Worm (Caenorhabditis elegans): ENCODE measurements around the gene mog-3.

mog-3 gene

DNA sequence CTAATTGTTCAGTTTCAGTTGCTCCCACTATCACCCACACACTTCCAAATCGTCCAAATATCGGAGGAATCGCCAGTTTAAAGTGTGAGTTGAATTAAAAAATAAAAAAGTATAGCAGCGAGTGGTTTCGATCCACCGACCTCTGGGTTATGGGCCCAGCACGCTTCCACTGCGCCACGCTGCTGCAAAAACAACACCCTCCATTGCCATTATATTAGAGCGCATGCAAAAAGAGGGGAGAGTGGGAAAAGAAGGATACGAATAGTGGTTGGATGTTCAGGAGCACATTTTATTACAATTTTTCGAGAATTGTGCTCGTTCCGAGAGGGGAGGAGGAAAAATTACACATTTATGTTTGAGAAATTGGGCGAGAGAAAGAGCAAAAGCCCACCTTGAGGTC, 13.5 kb upstream of the mog-3 start (continued):
- TF ChIP-seq lir-3 (tag; optimal IDR thresholded peaks at IDR 0.05; ENCODE audit: poor library complexity): no peak
- TF ChIP-seq F16B12.6 (tag; optimal IDR thresholded peaks at IDR 0.05): no peak
- no peak for TF ChIP-seq sup-37 (GFP tag; optimal IDR thresholded peaks at IDR 0.05)
- TF ChIP-seq ceh-88 (GFP tag; IDR thresholded peaks at IDR 0.05): 0 out of 2 replicates have a peak, but pooled peaks have one; percentile 8
- TF ChIP-seq ceh-8 (GFP tag; optimal IDR thresholded peaks at IDR 0.05): peak; percentile 31
- no peak for TF ChIP-seq egl-27 (tag; optimal IDR thresholded peaks at IDR 0.05)
- TF ChIP-seq mab-9 (GFP tag; IDR thresholded peaks at IDR 0.05): no peak
- TF ChIP-seq nhr-11 (tag; optimal IDR thresholded peaks at IDR 0.05): no peak
- no peak for TF ChIP-seq ces-1 (GFP tag; optimal IDR thresholded peaks at IDR 0.05)
- peak; percentile 45 to 61 for TF ChIP-seq efl-1 (optimal IDR thresholded peaks at IDR 0.05)
- peak; percentile 36 to 93 for TF ChIP-seq efl-1 (GFP tag; optimal IDR thresholded peaks at IDR 0.05 in 1 of 2)
- TF ChIP-seq C04F5.9 (tag; optimal IDR thresholded peaks at IDR 0.05): no peak
- peak; percentile 64 for TF ChIP-seq mep-1 (tag; optimal IDR thresholded peaks at IDR 0.05)
- TF ChIP-seq nhr-19 (GFP tag; conservative IDR thresholded peaks at IDR 0.05): peak; percentile 81
- TF ChIP-seq dsc-1 (tag; optimal IDR thresholded peaks at IDR 0.05): peak; percentile 76
- TF ChIP-seq irx-1 (tag; optimal IDR thresholded peaks at IDR 0.05): peak; percentile 33
- TF ChIP-seq fkh-10 (GFP tag; optimal IDR thresholded peaks at IDR 0.05): no peak
- no peak for TF ChIP-seq aha-1 (tag; optimal IDR thresholded peaks at IDR 0.05)
- TF ChIP-seq isw-1 (GFP tag; IDR thresholded peaks at IDR 0.05): no peak; the same call in 1 of the 2 replicates
- TF ChIP-seq ceh-82 (tag; optimal IDR thresholded peaks at IDR 0.05): peak; percentile 25 to 46 (median 34)
- TF ChIP-seq nhr-85 (tag): no peak
- peak; percentile 81 for TF ChIP-seq rnt-1 (tag; optimal IDR thresholded peaks at IDR 0.05)
- no peak for TF ChIP-seq lin-13 (GFP tag; optimal IDR thresholded peaks at IDR 0.05)
- TF ChIP-seq fkh-8 (tag; optimal IDR thresholded peaks at IDR 0.05): peak; percentile 28
- TF ChIP-seq aly-2 (tag; optimal IDR thresholded peaks at IDR 0.05): no peak
- TF ChIP-seq alr-1 (tag; optimal IDR thresholded peaks at IDR 0.05; ENCODE audit: borderline replicate concordance): no peak
- peak; percentile 81 for TF ChIP-seq lin-14 (GFP tag; optimal IDR thresholded peaks at IDR 0.05)
- TF ChIP-seq mef-2 (tag; optimal IDR thresholded peaks at IDR 0.05): no peak
- TF ChIP-seq lsy-2 (tag; optimal IDR thresholded peaks at IDR 0.05): peak; percentile 55 to 63
- TF ChIP-seq grh-1 (GFP tag; IDR thresholded peaks at IDR 0.05): no peak
- no peak for TF ChIP-seq hlh-4 (tag; optimal IDR thresholded peaks at IDR 0.05)
- TF ChIP-seq vab-15 (tag; optimal IDR thresholded peaks at IDR 0.05): peak; percentile 27

DNA sequence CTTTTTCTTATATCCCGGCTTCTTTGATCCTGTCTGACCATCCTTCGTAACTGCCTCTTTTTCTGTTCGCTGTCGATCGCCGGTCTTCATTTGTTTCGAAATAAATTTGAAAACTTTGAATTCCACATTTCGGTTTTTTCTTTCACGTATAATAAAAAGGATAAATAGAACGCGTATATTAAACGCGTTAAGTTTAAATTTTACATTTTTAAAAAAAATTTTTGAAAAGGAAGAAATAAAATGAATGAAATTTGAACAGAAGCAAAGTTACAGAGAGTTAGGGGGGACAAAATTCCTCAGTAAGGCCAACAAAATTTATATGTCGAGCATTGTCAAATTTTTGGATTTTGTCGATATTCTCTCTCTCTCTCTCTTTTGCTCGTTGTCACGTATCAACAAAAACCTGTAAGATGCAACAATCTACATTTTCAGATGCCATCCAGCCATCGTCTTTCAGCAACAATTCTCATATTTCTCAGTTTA, 6.6 kb upstream of the mog-3 start, which contains the start of the genes T15B12.2 and F52C9.5:
T15B12.2 (minus strand) TSS at position 101 of the 483 bp plus-strand sequence.
F52C9.5 (plus strand) TSS at position 433 of the 483 bp plus-strand sequence.
- TF ChIP-seq ceh-90 (tag; optimal IDR thresholded peaks at IDR 0.05) (no peak), fos-1 (tag; optimal IDR thresholded peaks at IDR 0.05) (no peak), ceh-8 (GFP tag; optimal IDR thresholded peaks at IDR 0.05) (no peak), nhr-47 (tag; optimal IDR thresholded peaks at IDR 0.05) (no peak)

DNA sequence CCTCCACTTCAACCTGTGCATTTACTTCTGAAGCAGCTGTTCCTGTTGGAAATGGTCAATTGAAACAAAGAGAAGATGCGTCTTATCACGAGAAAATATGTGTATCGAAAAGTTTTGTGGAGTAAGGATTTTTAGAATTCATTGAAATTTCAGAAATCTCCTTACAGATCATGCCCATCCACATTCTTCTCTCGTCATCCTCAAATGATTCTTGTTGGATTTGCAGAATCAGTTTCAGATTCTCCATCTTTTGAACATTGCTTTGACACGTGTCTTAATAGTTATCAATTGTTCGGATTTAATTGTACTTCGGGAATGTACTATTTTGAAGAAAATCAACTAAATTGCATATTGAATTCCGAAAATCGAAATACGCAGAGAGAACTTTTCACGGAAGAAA, 4.4 kb upstream of the mog-3 start:
- TF ChIP-seq nhr-85 (tag): no peak
- TF ChIP-seq C16A3.4 (tag; optimal IDR thresholded peaks at IDR 0.05): no peak
- no peak for TF ChIP-seq aly-2 (tag; optimal IDR thresholded peaks at IDR 0.05)
- TF ChIP-seq nhr-12 (tag; optimal IDR thresholded peaks at IDR 0.05): no peak
- no peak for TF ChIP-seq fkh-4 (tag; optimal IDR thresholded peaks at IDR 0.05; ENCODE audit: borderline replicate concordance)
- TF ChIP-seq nhr-47 (tag; optimal IDR thresholded peaks at IDR 0.05): no peak
- TF ChIP-seq pax-3 (tag; optimal IDR thresholded peaks at IDR 0.05): no peak
- TF ChIP-seq ceh-8 (GFP tag; optimal IDR thresholded peaks at IDR 0.05): no peak
- TF ChIP-seq sox-4 (tag; optimal IDR thresholded peaks at IDR 0.05): no peak
- TF ChIP-seq nhr-237 (tag; optimal IDR thresholded peaks at IDR 0.05): no peak
- TF ChIP-seq grh-1 (GFP tag; IDR thresholded peaks at IDR 0.05): no peak
- TF ChIP-seq snpc-4 (tag; optimal IDR thresholded peaks at IDR 0.05): no peak
